Worm (Caenorhabditis elegans) whole organism, L3 larva: Measurements from ENCODE around the gene Y38H8A.7.
A peak's percentile ranks its signal among the peaks of the same experiment; 100 is the strongest.
"Not testable (repeated sequence)": the region's sequence is repeated elsewhere in the genome, so short reads cannot be mapped to it uniquely, and the experiment has no call there.

Experiments used
- R02D3.7 ChIP-seq: fragments of 150-350 bp; optimal IDR thresholded peaks from 2 replicates; lab custom pipeline; 2014; ENCODE audit warnings: missing biosample characterization, missing genetic modification characterization
- ZK546.5 ChIP-seq: sonication (generic microtip); optimal IDR thresholded peaks from 2 replicates; lab custom pipeline; 2017; ENCODE audit warnings: missing biosample characterization, missing genetic modification characterization
- aly-2 ChIP-seq: fragments of 150-350 bp; optimal IDR thresholded peaks from 2 replicates; lab custom pipeline; 2014; ENCODE audit warnings: missing biosample characterization, missing genetic modification characterization
- ceh-16 ChIP-seq: sonication (generic microtip); optimal IDR thresholded peaks from 2 replicates; lab custom pipeline; 2017; ENCODE audit warnings: missing biosample characterization, missing genetic modification characterization
- ceh-28 ChIP-seq: fragments of 150-350 bp; optimal IDR thresholded peaks from 2 replicates; lab custom pipeline; 2014; ENCODE audit warnings: missing biosample characterization, missing genetic modification reagents, missing genetic modification characterization
- ceh-82 ChIP-seq: fragments of 150-350 bp; optimal IDR thresholded peaks from 2 replicates; lab custom pipeline; 2014; ENCODE audit warnings: missing biosample characterization, missing genetic modification characterization
- ceh-9 ChIP-seq: sonication (generic microtip); optimal IDR thresholded peaks from 2 replicates; lab custom pipeline; 2018; ENCODE audit warnings: missing biosample characterization, missing genetic modification characterization
- daf-12 ChIP-seq: fragments of 150-350 bp; optimal IDR thresholded peaks from 2 replicates; lab custom pipeline; 2014; ENCODE audit warnings: missing biosample characterization, missing genetic modification reagents, missing genetic modification characterization
- egl-27 ChIP-seq: sonication (generic microtip); optimal IDR thresholded peaks from 4 replicates; lab custom pipeline; 2017; ENCODE audit warnings: missing biosample characterization, missing genetic modification reagents, missing genetic modification characterization
- egl-5 ChIP-seq: fragments of 150-350 bp; optimal IDR thresholded peaks from 2 replicates; lab custom pipeline; 2017; ENCODE audit warnings: missing biosample characterization, missing genetic modification reagents, missing genetic modification characterization, inconsistent platforms
- elt-2 ChIP-seq: sonication (generic microtip); optimal IDR thresholded peaks from 2 replicates; lab custom pipeline; 2016; ENCODE audit warnings: missing genetic modification reagents, mild to moderate bottlenecking, missing genetic modification characterization, missing compliant biosample characterization
- elt-3 ChIP-seq, 3 experiments: fragments of 150-350 bp in 1 of 3; sonication (generic microtip) in 2 of 3; optimal IDR thresholded peaks; 2 replicates in 2 of 3; 4 replicates in 1 of 3; lab custom pipeline; 2014 to 2017; ENCODE audit warnings: missing biosample characterization in 3 of 3, missing genetic modification characterization in 3 of 3
- fkh-10 ChIP-seq: sonication (generic microtip); optimal IDR thresholded peaks from 2 replicates; lab custom pipeline; 2017; ENCODE audit warnings: missing biosample characterization, missing genetic modification reagents, missing genetic modification characterization
- fkh-2 ChIP-seq: fragments of 150-350 bp; optimal IDR thresholded peaks from 2 replicates; lab custom pipeline; 2014; ENCODE audit warnings: missing biosample characterization, missing genetic modification reagents, missing genetic modification characterization
- hmg-11 ChIP-seq: sonication (generic microtip); optimal IDR thresholded peaks from 2 replicates; lab custom pipeline; 2016; ENCODE audit warnings: missing genetic modification characterization, missing compliant biosample characterization
- jun-1 ChIP-seq: fragments of 150-350 bp; optimal IDR thresholded peaks from 2 replicates; lab custom pipeline; 2014; ENCODE audit warnings: missing biosample characterization, missing genetic modification reagents, missing genetic modification characterization
- lin-15B ChIP-seq: fragments of 150-350 bp; optimal IDR thresholded peaks from 2 replicates; lab custom pipeline; 2014; ENCODE audit warnings: missing biosample characterization, missing genetic modification characterization
- lin-39 ChIP-seq: fragments of 150-350 bp; optimal IDR thresholded peaks from 2 replicates; lab custom pipeline; 2018; ENCODE audit warnings: missing biosample characterization, missing genetic modification reagents, missing genetic modification characterization
- mdl-1 ChIP-seq: fragments of 150-350 bp; optimal IDR thresholded peaks from 2 replicates; lab custom pipeline; 2014; ENCODE audit warnings: missing biosample characterization, missing genetic modification characterization
- nhr-11 ChIP-seq: fragments of 150-350 bp; optimal IDR thresholded peaks from 2 replicates; lab custom pipeline; 2014; ENCODE audit warnings: missing biosample characterization, missing genetic modification characterization
- nhr-12 ChIP-seq: fragments of 150-350 bp; optimal IDR thresholded peaks from 2 replicates; lab custom pipeline; 2014; ENCODE audit warnings: missing biosample characterization, missing genetic modification characterization
- nhr-237 ChIP-seq: fragments of 150-350 bp; optimal IDR thresholded peaks from 2 replicates; lab custom pipeline; 2014; ENCODE audit warnings: missing biosample characterization, missing genetic modification characterization
- nhr-25 ChIP-seq: sonication (generic microtip); optimal IDR thresholded peaks from 2 replicates; lab custom pipeline; 2017; ENCODE audit warnings: missing biosample characterization, missing genetic modification characterization
- nhr-28 ChIP-seq: fragments of 150-350 bp; optimal IDR thresholded peaks from 2 replicates; lab custom pipeline; 2014; ENCODE audit warnings: missing biosample characterization, missing genetic modification characterization
- nhr-43 ChIP-seq: sonication (generic microtip); optimal IDR thresholded peaks from 2 replicates; lab custom pipeline; 2016; ENCODE audit warnings: mild to moderate bottlenecking, missing genetic modification characterization, missing compliant biosample characterization; ENCODE audit not compliant: poor library complexity, severe bottlenecking
- pha-4 ChIP-seq: fragments of 150-350 bp; optimal IDR thresholded peaks from 2 replicates; lab custom pipeline; 2014; ENCODE audit warnings: missing biosample characterization, missing genetic modification reagents, missing genetic modification characterization
- skn-1 ChIP-seq: fragments of 150-350 bp; optimal IDR thresholded peaks from 2 replicates; lab custom pipeline; 2014; ENCODE audit warnings: missing biosample characterization, missing genetic modification characterization
- snpc-4 ChIP-seq: fragments of 150-350 bp; optimal IDR thresholded peaks from 2 replicates; lab custom pipeline; 2014; ENCODE audit warnings: missing biosample characterization, missing genetic modification characterization
- tbx-2 ChIP-seq: sonication (generic microtip); optimal IDR thresholded peaks from 2 replicates; lab custom pipeline; 2016; ENCODE audit warnings: mild to moderate bottlenecking, missing genetic modification characterization, missing compliant biosample characterization
- zag-1 ChIP-seq: fragments of 150-350 bp; optimal IDR thresholded peaks from 2 replicates; lab custom pipeline; 2014; ENCODE audit warnings: missing biosample characterization, missing genetic modification characterization
- ztf-11 ChIP-seq: fragments of 150-350 bp; optimal IDR thresholded peaks from 2 replicates; lab custom pipeline; 2014; ENCODE audit warnings: missing biosample characterization, missing genetic modification characterization

Y38H8A.7 gene

DNA sequence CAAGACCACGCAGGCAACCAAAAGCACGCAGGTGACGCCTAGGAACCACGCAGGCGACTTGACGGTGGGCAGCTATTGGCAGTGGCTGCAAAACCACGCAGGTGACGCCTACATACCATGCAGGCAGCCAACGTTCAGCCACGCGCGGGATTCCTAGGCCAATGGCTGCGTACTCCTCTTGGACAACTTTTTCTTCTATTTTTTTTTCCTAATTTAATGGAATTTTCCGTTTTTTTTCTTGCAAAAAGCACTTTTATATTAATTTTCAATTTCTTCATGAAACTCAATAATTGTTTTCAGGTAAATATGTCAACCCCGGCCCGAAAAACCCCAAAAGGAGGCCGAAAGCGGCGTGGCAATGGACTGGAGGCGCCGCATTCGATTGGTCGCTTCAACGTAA lies at the start of gene Y38H8A.7:
Gene Y38H8A.7, plus strand, starts transcription at position 301 of the 400 bp plus-strand sequence.
- not testable (repeated sequence) for TF ChIP-seq zag-1 (tag; lab: Kevin White, UChicago); snpc-4 (tag; lab: Kevin White, UChicago); daf-12
- TF ChIP-seq, all 47 proteins: peak for 0; not testable (repeated sequence) for 47

DNA sequence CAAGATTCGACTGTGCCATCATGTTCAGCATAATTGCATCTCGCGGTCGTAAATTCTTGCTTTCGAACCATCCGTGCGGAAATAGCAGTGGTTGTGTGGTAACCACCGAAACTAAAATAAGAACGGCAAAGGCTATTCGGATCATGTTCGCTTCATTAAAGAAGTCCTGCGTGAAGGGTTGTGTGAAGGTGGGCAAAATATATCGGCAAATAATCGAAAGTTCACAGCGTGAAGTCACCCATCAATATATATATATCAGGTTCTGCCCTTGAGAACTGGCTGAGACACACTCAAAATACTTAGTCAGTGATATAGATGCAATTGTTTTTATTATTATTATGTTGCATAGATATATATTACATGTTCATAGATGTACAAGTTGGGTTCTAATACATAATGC lies 47.3 kb upstream of the Y38H8A.7 start, which contains the start of gene Y62E10A.19:
Gene Y62E10A.19, minus strand, starts transcription at position 289 of the 400 bp plus-strand sequence.
- TF ChIP-seq nhr-25, result peak; percentile 30
- no peak for TF ChIP-seq hmg-11 (tag; lab: Kevin White, UChicago)
- TF ChIP-seq pha-4 (tag; lab: Kevin White, UChicago), result no peak
- TF ChIP-seq ceh-28 (tag; lab: Kevin White, UChicago), result no peak
- TF ChIP-seq, all 47 proteins: peak for 1

- peak; percentile 62 for TF ChIP-seq pha-4 (tag; lab: Kevin White, UChicago)
- peak; percentile 25 for TF ChIP-seq snpc-4 (tag; lab: Kevin White, UChicago)
- peak; percentile 5 for TF ChIP-seq elt-2 (tag; lab: Kevin White, UChicago)
- no peak for TF ChIP-seq nhr-28 (tag; lab: Kevin White, UChicago)
- no peak for TF ChIP-seq mdl-1 (tag; lab: Kevin White, UChicago)
- TF ChIP-seq hmg-11 (tag; lab: Kevin White, UChicago), result peak; percentile 50
Observed at ce11 chrIV:13412845-13413383, 42.4 kb upstream of the Y38H8A.7 start, which contains the start of gene gcl-1. Gene gcl-1 (minus strand): TSS chrIV:13412895.

ce11 chrIV:13415739-13416271 lies 39.5 kb upstream of the Y38H8A.7 start, which contains the start of the genes pik-1 and aptf-2:
Gene pik-1 (plus strand): TSS chrIV:13416041.
Gene aptf-2 (minus strand): TSS chrIV:13416051.
- TF ChIP-seq lin-39 (tag; lab: Kevin White, UChicago) (no peak), lin-15B (no peak), hmg-11 (tag; lab: Kevin White, UChicago) (peak; percentile 8), ceh-28 (tag; lab: Kevin White, UChicago) (no peak), egl-27 (tag; lab: Kevin White, UChicago) (no peak), ztf-11 (no peak), pha-4 (tag; lab: Kevin White, UChicago) (peak; percentile 47), jun-1 (no peak), nhr-237 (tag; lab: Kevin White, UChicago) (no peak)
- TF ChIP-seq, all 47 proteins: peak for 2

ce11 chrIV:13422200-13422599 lies 33.1 kb upstream of the Y38H8A.7 start, which contains the start of gene nol-9:
Gene nol-9 (plus strand): TSS chrIV:13422500.
- TF ChIP-seq elt-3 (tag; optimal IDR thresholded peaks at IDR 0.05; lab: Kevin White, UChicago), result no peak
- TF ChIP-seq ZK546.5 (tag; lab: Kevin White, UChicago), result no peak
- no peak for TF ChIP-seq ceh-9 (tag; lab: Kevin White, UChicago)
- no peak for TF ChIP-seq lin-15B
- no peak for TF ChIP-seq R02D3.7 (tag; lab: Kevin White, UChicago)
- TF ChIP-seq snpc-4 (tag; lab: Kevin White, UChicago), result no peak
- no peak for TF ChIP-seq fkh-10 (GFP tag; lab: Kevin White, UChicago)
- TF ChIP-seq skn-1 (tag; lab: Kevin White, UChicago), result no peak
- no peak for TF ChIP-seq ceh-82 (tag; lab: Kevin White, UChicago)
- TF ChIP-seq ceh-16 (tag; lab: Kevin White, UChicago), result no peak
- TF ChIP-seq tbx-2 (tag; lab: Kevin White, UChicago), result no peak
- no peak for TF ChIP-seq hmg-11 (tag; lab: Kevin White, UChicago)
- TF ChIP-seq aly-2 (tag; lab: Kevin White, UChicago), result no peak
- no peak for TF ChIP-seq egl-5 (tag; lab: Kevin White, UChicago)
- TF ChIP-seq nhr-11 (tag; lab: Kevin White, UChicago), result no peak
- TF ChIP-seq zag-1 (tag; lab: Kevin White, UChicago), result no peak
- no peak for TF ChIP-seq nhr-43
- no peak for TF ChIP-seq lin-39 (tag; lab: Kevin White, UChicago)
- no peak for TF ChIP-seq nhr-12 (tag; lab: Kevin White, UChicago)
- TF ChIP-seq fkh-2 (tag; lab: Kevin White, UChicago), result no peak
